Worm (Caenorhabditis elegans) whole organism, L1 larva: ENCODE measurements around the gene R06F6.14.

Experiments
- C04F5.9 ChIP-seq: sonication (generic microtip); optimal IDR thresholded peaks from 2 replicates; lab custom pipeline; 2016; ENCODE audit warnings: missing genetic modification characterization, missing compliant biosample characterization
- C16A3.4 ChIP-seq: fragments of 150-350 bp; optimal IDR thresholded peaks from 2 replicates; lab custom pipeline; 2014; ENCODE audit warnings: missing biosample characterization, missing genetic modification characterization
- Y116A8C.19 ChIP-seq: sonication (generic microtip); optimal IDR thresholded peaks from 2 replicates; lab custom pipeline; 2016; ENCODE audit warnings: missing compliant biosample characterization, missing genetic modification characterization, borderline replicate concordance
- aha-1 ChIP-seq: fragments of 150-350 bp; optimal IDR thresholded peaks from 2 replicates; lab custom pipeline; 2014; ENCODE audit warnings: missing biosample characterization, missing genetic modification characterization
- alr-1 ChIP-seq: fragments of 200-800 bp; sonication (Bioruptor generic); optimal IDR thresholded peaks from 2 replicates; lab custom pipeline; 2018; ENCODE audit warnings: borderline replicate concordance, mild to moderate bottlenecking, missing genetic modification characterization, missing compliant biosample characterization
- ama-1 ChIP-seq: fragments of 150-350 bp; optimal IDR thresholded peaks from 2 replicates; lab custom pipeline; 2014
- blmp-1 ChIP-seq: fragments of 150-350 bp; optimal IDR thresholded peaks from 2 replicates; lab custom pipeline; 2014; ENCODE audit warnings: missing biosample characterization, missing genetic modification characterization
- ceh-63 ChIP-seq: fragments of 200-800 bp; sonication (Bioruptor generic); optimal IDR thresholded peaks from 2 replicates; lab custom pipeline; 2018; ENCODE audit warnings: mild to moderate bottlenecking, missing genetic modification characterization, missing compliant biosample characterization
- ceh-90 ChIP-seq: sonication (generic microtip); optimal IDR thresholded peaks from 2 replicates; lab custom pipeline; 2016; ENCODE audit warnings: missing genetic modification characterization, missing compliant biosample characterization
- ces-1 ChIP-seq: fragments of 150-350 bp; optimal IDR thresholded peaks from 2 replicates; lab custom pipeline; 2014; ENCODE audit warnings: missing biosample characterization, missing genetic modification reagents, missing genetic modification characterization
- dsc-1 ChIP-seq: sonication (generic microtip); optimal IDR thresholded peaks from 2 replicates; lab custom pipeline; 2016; ENCODE audit warnings: mild to moderate bottlenecking, missing genetic modification characterization, missing compliant biosample characterization
- efl-1 ChIP-seq, 4 experiments: fragments of 150-350 bp; optimal IDR thresholded peaks in 3 of 4; peaks in 1 of 4; 1 replicate in 1 of 4; 2 replicates in 3 of 4; lab custom pipeline; 2014; ENCODE audit warnings: missing biosample characterization in 2 of 4, missing genetic modification characterization in 2 of 4, missing genetic modification reagents in 2 of 4
- efl-3 ChIP-seq: fragments of 200-800 bp; sonication (Bioruptor generic); optimal IDR thresholded peaks from 2 replicates; lab custom pipeline; 2018; ENCODE audit warnings: mild to moderate bottlenecking, missing genetic modification characterization, missing compliant biosample characterization
- egl-13 ChIP-seq: sonication (generic microtip); optimal IDR thresholded peaks from 2 replicates; lab custom pipeline; 2016; ENCODE audit warnings: missing genotype, missing genetic modification reagents, missing genetic modification characterization, missing compliant biosample characterization
- egl-27 ChIP-seq, 2 experiments: fragments of 150-350 bp in 1 of 2; sonication (generic microtip); optimal IDR thresholded peaks; 3 replicates each; lab custom pipeline; 2017 to 2018; ENCODE audit warnings: missing biosample characterization in 2 of 2, missing genetic modification characterization in 2 of 2, missing genetic modification reagents in 2 of 2
- elt-3 ChIP-seq, 6 experiments: fragments of 150-350 bp in 1 of 6; sonication (generic microtip); optimal IDR thresholded peaks; 2 replicates each; lab custom pipeline; 2017 to 2018; ENCODE audit warnings: missing biosample characterization in 6 of 6, missing genetic modification characterization in 6 of 6, inconsistent platforms in 1 of 6
- fkh-10 ChIP-seq: sonication (generic microtip); optimal IDR thresholded peaks from 2 replicates; lab custom pipeline; 2017; ENCODE audit warnings: missing biosample characterization, missing genetic modification reagents, missing genetic modification characterization
- fos-1 ChIP-seq: fragments of 150-350 bp; optimal IDR thresholded peaks from 2 replicates; lab custom pipeline; 2014; ENCODE audit warnings: missing biosample characterization, missing genetic modification characterization
- grh-1 ChIP-seq: fragments of 200-800 bp; sonication (Bioruptor generic); IDR thresholded peaks from 2 replicates; pipeline ENCODE4 v1.3.6; 2022; ENCODE audit warnings: missing genetic modification reagents, missing genetic modification characterization, missing compliant biosample characterization
- hlh-4 ChIP-seq: sonication (generic microtip); optimal IDR thresholded peaks from 2 replicates; lab custom pipeline; 2016; ENCODE audit warnings: mild to moderate bottlenecking, missing genetic modification characterization, missing compliant biosample characterization
- isw-1 ChIP-seq: fragments of 200-800 bp; sonication (Bioruptor generic); IDR thresholded peaks from 2 replicates; pipeline ENCODE4 v1.3.6; 2022; ENCODE audit warnings: missing genetic modification characterization, missing compliant biosample characterization
- jun-1 ChIP-seq: fragments of 150-350 bp; optimal IDR thresholded peaks from 2 replicates; lab custom pipeline; 2014; ENCODE audit warnings: missing biosample characterization, missing genetic modification reagents, missing genetic modification characterization
- lin-13 ChIP-seq: fragments of 150-350 bp; optimal IDR thresholded peaks from 2 replicates; lab custom pipeline; 2014; ENCODE audit warnings: missing biosample characterization, missing genetic modification reagents, missing genetic modification characterization
- lin-35 ChIP-seq, 2 experiments: fragments of 150-350 bp; optimal IDR thresholded peaks; 2 replicates each; lab custom pipeline; 2014; ENCODE audit warnings: missing biosample characterization in 2 of 2, missing genetic modification characterization in 2 of 2, missing genetic modification reagents in 2 of 2
- lir-3 ChIP-seq: sonication (generic microtip); optimal IDR thresholded peaks from 2 replicates; lab custom pipeline; 2016; ENCODE audit warnings: mild to moderate bottlenecking, missing genetic modification characterization, moderate library complexity, missing compliant biosample characterization; ENCODE audit not compliant: poor library complexity
- mab-9 ChIP-seq: fragments of 200-800 bp; sonication (Bioruptor generic); IDR thresholded peaks from 2 replicates; pipeline ENCODE4 v1.3.6; 2022; ENCODE audit warnings: missing genetic modification reagents, missing genetic modification characterization, missing compliant biosample characterization
- mdl-1 ChIP-seq, 2 experiments: fragments of 150-350 bp; optimal IDR thresholded peaks; 2 replicates each; lab custom pipeline; 2014 to 2017; ENCODE audit warnings: missing biosample characterization in 2 of 2, missing genetic modification characterization in 2 of 2, inconsistent platforms in 1 of 2
- nhr-12 ChIP-seq: sonication (generic microtip); optimal IDR thresholded peaks from 2 replicates; lab custom pipeline; 2017; ENCODE audit warnings: missing biosample characterization, missing genetic modification characterization
- nhr-19 ChIP-seq: fragments of 200-800 bp; sonication (Bioruptor generic); conservative IDR thresholded peaks from 2 replicates; pipeline ENCODE4 v1.3.6; 2022; ENCODE audit warnings: missing genetic modification characterization, missing compliant biosample characterization
- nhr-20 ChIP-seq: sonication (generic microtip); optimal IDR thresholded peaks from 2 replicates; lab custom pipeline; 2016; ENCODE audit warnings: mild to moderate bottlenecking, missing genetic modification characterization, missing compliant biosample characterization
- nhr-28 ChIP-seq: fragments of 150-350 bp; optimal IDR thresholded peaks from 2 replicates; lab custom pipeline; 2014; ENCODE audit warnings: missing biosample characterization, missing genetic modification characterization
- nhr-47 ChIP-seq: sonication (generic microtip); optimal IDR thresholded peaks from 2 replicates; lab custom pipeline; 2016; ENCODE audit warnings: mild to moderate bottlenecking, missing genetic modification characterization, moderate library complexity, missing compliant biosample characterization
- nhr-71 ChIP-seq: sonication (generic microtip); optimal IDR thresholded peaks from 2 replicates; lab custom pipeline; 2016; ENCODE audit warnings: mild to moderate bottlenecking, missing genetic modification characterization, moderate library complexity, missing compliant biosample characterization
- nhr-84 ChIP-seq: sonication (generic microtip); optimal IDR thresholded peaks from 2 replicates; lab custom pipeline; 2017; ENCODE audit warnings: missing biosample characterization, missing genetic modification characterization
- pqm-1 ChIP-seq: sonication (generic microtip); optimal IDR thresholded peaks from 3 replicates; lab custom pipeline; 2017; ENCODE audit warnings: missing biosample characterization, missing genetic modification characterization
- snpc-4 ChIP-seq: fragments of 150-350 bp; optimal IDR thresholded peaks from 2 replicates; lab custom pipeline; 2014; ENCODE audit warnings: missing biosample characterization, missing genetic modification characterization
- sup-37 ChIP-seq: fragments of 200-800 bp; sonication (Bioruptor generic); optimal IDR thresholded peaks from 2 replicates; lab custom pipeline; 2018; ENCODE audit warnings: mild to moderate bottlenecking, missing genetic modification characterization, missing compliant biosample characterization
- tbx-2 ChIP-seq: sonication (generic microtip); optimal IDR thresholded peaks from 2 replicates; lab custom pipeline; 2016; ENCODE audit warnings: missing genetic modification characterization, missing compliant biosample characterization
- tlp-1 ChIP-seq: fragments of 150-350 bp; optimal IDR thresholded peaks from 2 replicates; lab custom pipeline; 2014; ENCODE audit warnings: missing biosample characterization, missing genetic modification characterization
- unc-62 ChIP-seq: fragments of 150-350 bp; optimal IDR thresholded peaks from 2 replicates; lab custom pipeline; 2014; ENCODE audit warnings: missing biosample characterization, missing genetic modification reagents, missing genetic modification characterization
- unc-98 ChIP-seq: fragments of 200-800 bp; sonication (Bioruptor generic); IDR thresholded peaks from 2 replicates; pipeline ENCODE4 v1.3.6; 2022; ENCODE audit warnings: missing genetic modification characterization, missing compliant biosample characterization
- vab-15 ChIP-seq: sonication (generic microtip); optimal IDR thresholded peaks from 2 replicates; lab custom pipeline; 2017; ENCODE audit warnings: missing genotype, mild to moderate bottlenecking, missing genetic modification characterization, missing compliant biosample characterization
- zag-1 ChIP-seq: fragments of 150-350 bp; optimal IDR thresholded peaks from 2 replicates; lab custom pipeline; 2014; ENCODE audit warnings: missing biosample characterization, missing genetic modification characterization
- ztf-11 ChIP-seq, 2 experiments: sonication (generic microtip); optimal IDR thresholded peaks; 2 replicates each; lab custom pipeline; 2016 to 2017; ENCODE audit warnings: missing genetic modification characterization in 2 of 2, missing biosample characterization in 1 of 2, missing compliant biosample characterization in 1 of 2

The R06F6.14 gene

DNA sequence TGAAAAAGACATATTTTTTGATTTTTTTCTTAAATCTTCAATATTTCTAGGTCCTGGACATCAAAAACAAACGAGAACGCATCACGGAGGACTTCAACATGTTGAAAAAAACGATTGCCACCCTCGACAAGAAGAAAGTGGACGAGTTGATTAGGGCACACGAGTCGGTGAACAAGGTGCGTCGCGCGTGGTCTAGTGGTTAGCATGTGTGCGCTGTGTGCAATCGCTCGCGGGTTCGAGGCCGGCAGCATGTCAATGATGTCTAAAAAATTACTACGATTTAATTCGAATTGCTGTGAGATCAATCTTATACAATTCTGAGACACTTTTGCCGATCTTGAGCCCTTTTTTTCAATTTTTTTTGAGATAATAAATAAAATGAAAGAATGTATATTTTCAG, 31.0 kb downstream of the R06F6.14 start (continued):
- peak; percentile 76 for TF ChIP-seq lir-3
- no peak for TF ChIP-seq nhr-84
- TF ChIP-seq aha-1 (tag; lab: Kevin White, UChicago), result no peak
- TF ChIP-seq pqm-1 (tag; lab: Kevin White, UChicago), result no peak
- TF ChIP-seq nhr-71 (tag; lab: Kevin White, UChicago), result peak; percentile 91
- peak; percentile 63 for TF ChIP-seq egl-13 (tag; lab: Kevin White, UChicago)
- TF ChIP-seq ceh-90, result peak; percentile 6
- TF ChIP-seq mab-9 (GFP tag; lab: Robert Waterston, UW), result peak; percentile 53; the same call in 1 of the 2 replicates
- peak; percentile 78 for TF ChIP-seq fkh-10 (GFP tag; lab: Kevin White, UChicago)
- peak; percentile 39 for TF ChIP-seq isw-1 (GFP tag; lab: Robert Waterston, UW)
- TF ChIP-seq C16A3.4 (tag; lab: Kevin White, UChicago), result peak; percentile 88
- TF ChIP-seq jun-1 (tag; lab: Kevin White, UChicago), result peak; percentile 70
- no peak for TF ChIP-seq ama-1 (lab: Kevin White, UChicago)
- no peak for TF ChIP-seq hlh-4 (tag; lab: Kevin White, UChicago)
- TF ChIP-seq alr-1 (tag; lab: Kevin White, UChicago), result no peak
- TF ChIP-seq efl-1 (optimal IDR thresholded peaks at IDR 0.05; lab: Kevin White, UChicago), result peak; percentile 69 to 78
- TF ChIP-seq efl-1 (GFP tag; optimal IDR thresholded peaks at IDR 0.05 in 1 of 2; lab: Kevin White, UChicago), result peak; percentile 62 to 98
- no peak for TF ChIP-seq efl-3 (GFP tag; lab: Kevin White, UChicago)
- TF ChIP-seq nhr-12, result no peak
- peak in 4 of 6 experiments; percentile 55 to 83 (median 64) for TF ChIP-seq elt-3 (tag; optimal IDR thresholded peaks at IDR 0.05; lab: Kevin White, UChicago)
- TF ChIP-seq blmp-1 (tag; lab: Kevin White, UChicago), result no peak
- TF ChIP-seq vab-15 (tag; lab: Kevin White, UChicago), result peak; percentile 54
- TF ChIP-seq tbx-2 (tag; lab: Kevin White, UChicago), result peak; percentile 84
- TF ChIP-seq unc-98 (GFP tag; lab: Robert Waterston, UW), result 0 out of 2 replicates have a peak, but pooled peaks have one; percentile 25
- peak in 1 of 2 experiments; percentile 19 for TF ChIP-seq ztf-11 (tag; optimal IDR thresholded peaks at IDR 0.05; lab: Kevin White, UChicago)
- peak; percentile 88 for TF ChIP-seq nhr-20 (tag; lab: Kevin White, UChicago)
- TF ChIP-seq sup-37 (GFP tag; lab: Kevin White, UChicago), result no peak
- peak; percentile 77 to 89 for TF ChIP-seq lin-35 (GFP tag; optimal IDR thresholded peaks at IDR 0.05; lab: Kevin White, UChicago)
- TF ChIP-seq egl-27 (tag; optimal IDR thresholded peaks at IDR 0.05; lab: Kevin White, UChicago), result peak in 1 of 2 experiments; percentile 54
- no peak for TF ChIP-seq ceh-63 (GFP tag; lab: Kevin White, UChicago)
- TF ChIP-seq unc-62 (GFP tag; lab: Kevin White, UChicago), result no peak
- TF ChIP-seq dsc-1 (tag; lab: Kevin White, UChicago), result peak; percentile 88
- peak; percentile 9 to 86 for TF ChIP-seq mdl-1 (tag; optimal IDR thresholded peaks at IDR 0.05; lab: Kevin White, UChicago)
- peak; percentile 84 for TF ChIP-seq lin-13 (GFP tag; lab: Kevin White, UChicago)
- peak; percentile 39 for TF ChIP-seq snpc-4
- peak; percentile 85 for TF ChIP-seq nhr-19 (GFP tag; lab: Robert Waterston, UW)
- peak; percentile 46 for TF ChIP-seq grh-1
- no peak for TF ChIP-seq ces-1 (GFP tag; lab: Kevin White, UChicago)

DNA sequence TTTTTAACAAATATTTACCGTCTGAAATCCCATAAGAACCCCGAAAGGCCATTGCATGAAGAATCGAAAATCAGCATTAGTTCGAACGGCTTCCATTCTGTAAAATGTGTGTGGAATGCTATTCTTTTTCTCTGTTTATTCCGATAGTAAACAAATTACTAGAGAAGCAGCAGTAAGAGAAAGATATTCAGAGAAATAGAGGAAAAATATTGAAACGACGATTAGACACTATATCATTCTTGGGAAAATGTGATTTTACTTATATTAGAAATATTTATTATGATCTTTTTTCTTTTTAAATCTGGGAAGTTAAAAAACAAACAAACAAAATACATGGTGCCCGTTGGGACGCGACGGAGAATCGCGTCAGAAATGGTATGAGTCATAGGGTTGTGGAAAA, 34.4 kb downstream of the R06F6.14 start, which contains the start of gene M106.8:
TSS of gene M106.8 (minus strand) at position 101 of the 400 bp plus-strand sequence.
- TF ChIP-seq zag-1 (no peak), C04F5.9 (no peak), jun-1 (tag; lab: Kevin White, UChicago) (no peak), ces-1 (GFP tag; lab: Kevin White, UChicago) (no peak), elt-3 (tag; optimal IDR thresholded peaks at IDR 0.05; lab: Kevin White, UChicago) (no peak), alr-1 (tag; lab: Kevin White, UChicago) (no peak), Y116A8C.19 (tag; lab: Kevin White, UChicago) (no peak), tlp-1 (tag; lab: Kevin White, UChicago) (no peak), lin-13 (GFP tag; lab: Kevin White, UChicago) (no peak), unc-62 (GFP tag; lab: Kevin White, UChicago) (no peak), nhr-28 (tag; lab: Kevin White, UChicago) (no peak), sup-37 (GFP tag; lab: Kevin White, UChicago) (no peak), nhr-47 (tag; lab: Kevin White, UChicago) (no peak), pqm-1 (tag; lab: Kevin White, UChicago) (no peak), lir-3 (no peak), egl-27 (tag; optimal IDR thresholded peaks at IDR 0.05; lab: Kevin White, UChicago) (no peak), fos-1 (tag; lab: Kevin White, UChicago) (no peak)
